Worm (Caenorhabditis elegans): ENCODE data around the gene npp-16.

ce11 chrIII:11900022-11900421, 15.7 kb upstream of the npp-16 start:
- TF ChIP-seq nhr-11 (tag; optimal IDR thresholded peaks at IDR 0.05) (no peak), fkh-10 (GFP tag; optimal IDR thresholded peaks at IDR 0.05) (no peak), mdl-1 (tag; optimal IDR thresholded peaks at IDR 0.05) (no peak), lsy-2 (tag; optimal IDR thresholded peaks at IDR 0.05) (no peak), dpl-1 (GFP tag; optimal IDR thresholded peaks at IDR 0.05) (no peak), ceh-28 (tag; optimal IDR thresholded peaks at IDR 0.05) (no peak), zag-1 (tag; optimal IDR thresholded peaks at IDR 0.05) (no peak), ces-1 (GFP tag; optimal IDR thresholded peaks at IDR 0.05) (no peak), R02D3.7 (tag; optimal IDR thresholded peaks at IDR 0.05) (no peak), ceh-82 (tag; optimal IDR thresholded peaks at IDR 0.05) (no peak), nhr-237 (tag; optimal IDR thresholded peaks at IDR 0.05) (no peak), F44E2.7 (GFP tag; IDR thresholded peaks at IDR 0.05) (no peak)
